Worm (Caenorhabditis elegans): ENCODE data around the gene lin-15B.

- no peak for TF ChIP-seq tbx-11 (GFP tag; IDR thresholded peaks at IDR 0.05)
- no peak for TF ChIP-seq ama-1 (optimal IDR thresholded peaks at IDR 0.05)
Observed at ce11 chrX:15718325-15718724, 7.6 kb upstream of the lin-15B start, which contains the start of gene ZK662.6.

Measured in whole organism, early embryonic.